Fruit fly (Drosophila melanogaster) whole organism, prepupa: Measurements from ENCODE around the gene CG17377.

Source experiments
- CG1621 ChIP-seq: fragments of 200-800 bp; sonication (Bioruptor generic); optimal IDR thresholded peaks from 3 replicates; lab custom pipeline; 2018; ENCODE audit warnings: missing biosample characterization, mild to moderate bottlenecking, missing genetic modification characterization
- CG34406 ChIP-seq: fragments of 200-800 bp; sonication (Bioruptor generic); optimal IDR thresholded peaks from 3 replicates; lab custom pipeline; 2016; ENCODE audit warnings: missing biosample characterization, missing genetic modification characterization
- CG4318 ChIP-seq: fragments of 200-800 bp; sonication (Bioruptor generic); optimal IDR thresholded peaks from 3 replicates; lab custom pipeline; 2017; ENCODE audit warnings: missing biosample characterization, mild to moderate bottlenecking, missing genetic modification characterization
- CG6792 ChIP-seq: fragments of 200-800 bp; sonication (Bioruptor generic); optimal IDR thresholded peaks from 3 replicates; lab custom pipeline; 2016; ENCODE audit warnings: missing biosample characterization, missing genetic modification characterization
- CG6854 ChIP-seq: fragments of 200-800 bp; sonication (Bioruptor generic); optimal IDR thresholded peaks from 2 replicates; lab custom pipeline; 2017; ENCODE audit warnings: missing biosample characterization, mild to moderate bottlenecking, missing genetic modification characterization
- Gug ChIP-seq: fragments of 200-800 bp; sonication (Bioruptor generic); IDR thresholded peaks from 2 replicates; pipeline ENCODE4 v1.3.6; 2022; ENCODE audit warnings: missing biosample characterization, missing genetic modification characterization
- Smox ChIP-seq: fragments of 200-800 bp; sonication (Bioruptor generic); optimal IDR thresholded peaks from 3 replicates; lab custom pipeline; 2016; ENCODE audit warnings: missing biosample characterization, missing genetic modification characterization
- acj6 ChIP-seq: fragments of 200-800 bp; sonication (Bioruptor generic); optimal IDR thresholded peaks from 3 replicates; lab custom pipeline; 2016; ENCODE audit warnings: missing biosample characterization, missing genetic modification characterization
- svp ChIP-seq: fragments of 200-800 bp; sonication (Bioruptor generic); peaks from one replicate; lab custom pipeline; 2016; ENCODE audit warnings: missing biosample characterization, missing genetic modification characterization

dm6 chr2L:6783395-6783794 is 19.2 kb downstream of the CG17377 start:
- no peak for TF ChIP-seq CG4318
- TF ChIP-seq Gug (GFP tag; lab: Robert Waterston, UW): no peak
- no peak for TF ChIP-seq acj6 (GFP tag; lab: Kevin White, UChicago)
- no peak for TF ChIP-seq CG34406
- TF ChIP-seq svp (GFP tag; lab: Kevin White, UChicago): no peak
- TF ChIP-seq CG6854 (GFP tag; lab: Kevin White, UChicago): no peak
- TF ChIP-seq Smox: no peak
- no peak for TF ChIP-seq CG1621
- TF ChIP-seq CG6792 (GFP tag; lab: Kevin White, UChicago): no peak
